Worm (Caenorhabditis elegans) whole organism, L1 larva: Measurements from ENCODE around the gene ctg-2.
A peak's percentile ranks its signal among the peaks of the same experiment; 100 is the strongest.

ENCODE experiments used
- C16A3.4 ChIP-seq: fragments of 150-350 bp; optimal IDR thresholded peaks from 2 replicates; lab custom pipeline; 2014; ENCODE audit warnings: missing biosample characterization, missing genetic modification characterization
- F16B12.6 ChIP-seq: fragments of 150-350 bp; optimal IDR thresholded peaks from 2 replicates; lab custom pipeline; 2014; ENCODE audit warnings: missing biosample characterization, missing genetic modification characterization
- ama-1 ChIP-seq: fragments of 150-350 bp; optimal IDR thresholded peaks from 2 replicates; lab custom pipeline; 2014
- blmp-1 ChIP-seq: fragments of 150-350 bp; optimal IDR thresholded peaks from 2 replicates; lab custom pipeline; 2014; ENCODE audit warnings: missing biosample characterization, missing genetic modification characterization
- ceh-63 ChIP-seq: fragments of 200-800 bp; sonication (Bioruptor generic); optimal IDR thresholded peaks from 2 replicates; lab custom pipeline; 2018; ENCODE audit warnings: mild to moderate bottlenecking, missing genetic modification characterization, missing compliant biosample characterization
- ceh-82 ChIP-seq, 3 experiments: fragments of 150-350 bp in 1 of 3; sonication (generic microtip) in 2 of 3; optimal IDR thresholded peaks; 2 replicates each; lab custom pipeline; 2014 to 2017; ENCODE audit warnings: missing biosample characterization in 3 of 3, missing genetic modification characterization in 3 of 3
- ceh-88 ChIP-seq: fragments of 200-800 bp; sonication (Bioruptor generic); IDR thresholded peaks from 2 replicates; pipeline ENCODE4 v1.3.6; 2022; ENCODE audit warnings: missing genetic modification characterization, missing compliant biosample characterization
- ces-1 ChIP-seq: fragments of 150-350 bp; optimal IDR thresholded peaks from 2 replicates; lab custom pipeline; 2014; ENCODE audit warnings: missing biosample characterization, missing genetic modification reagents, missing genetic modification characterization
- efl-3 ChIP-seq: fragments of 200-800 bp; sonication (Bioruptor generic); optimal IDR thresholded peaks from 2 replicates; lab custom pipeline; 2018; ENCODE audit warnings: mild to moderate bottlenecking, missing genetic modification characterization, missing compliant biosample characterization
- elt-2 ChIP-seq: sonication (generic microtip); optimal IDR thresholded peaks from 2 replicates; lab custom pipeline; 2016; ENCODE audit warnings: missing genetic modification characterization, mild to moderate bottlenecking, inconsistent platforms, missing compliant biosample characterization, missing genetic modification reagents
- ets-5 ChIP-seq: fragments of 200-800 bp; sonication (Bioruptor generic); IDR thresholded peaks from 2 replicates; pipeline ENCODE4 v1.3.6; 2022; ENCODE audit warnings: missing genetic modification characterization, missing compliant biosample characterization
- grh-1 ChIP-seq: fragments of 200-800 bp; sonication (Bioruptor generic); IDR thresholded peaks from 2 replicates; pipeline ENCODE4 v1.3.6; 2022; ENCODE audit warnings: missing genetic modification reagents, missing genetic modification characterization, missing compliant biosample characterization
- hlh-4 ChIP-seq: sonication (generic microtip); optimal IDR thresholded peaks from 2 replicates; lab custom pipeline; 2016; ENCODE audit warnings: mild to moderate bottlenecking, missing genetic modification characterization, missing compliant biosample characterization
- jun-1 ChIP-seq: fragments of 150-350 bp; optimal IDR thresholded peaks from 2 replicates; lab custom pipeline; 2014; ENCODE audit warnings: missing biosample characterization, missing genetic modification reagents, missing genetic modification characterization
- lin-14 ChIP-seq: fragments of 200-800 bp; sonication (Bioruptor generic); optimal IDR thresholded peaks from 2 replicates; lab custom pipeline; 2018; ENCODE audit warnings: mild to moderate bottlenecking, missing genetic modification characterization, moderate library complexity, missing compliant biosample characterization
- lin-39 ChIP-seq: fragments of 150-350 bp; optimal IDR thresholded peaks from 2 replicates; lab custom pipeline; 2014; ENCODE audit warnings: missing biosample characterization, missing genetic modification reagents, missing genetic modification characterization
- lir-3 ChIP-seq: sonication (generic microtip); optimal IDR thresholded peaks from 2 replicates; lab custom pipeline; 2016; ENCODE audit warnings: mild to moderate bottlenecking, missing genetic modification characterization, moderate library complexity, missing compliant biosample characterization; ENCODE audit not compliant: poor library complexity
- lsy-2 ChIP-seq, 2 experiments: fragments of 150-350 bp; optimal IDR thresholded peaks; 2 replicates each; lab custom pipeline; 2014; ENCODE audit warnings: missing biosample characterization in 2 of 2, missing genetic modification characterization in 2 of 2
- mab-9 ChIP-seq: fragments of 200-800 bp; sonication (Bioruptor generic); IDR thresholded peaks from 2 replicates; pipeline ENCODE4 v1.3.6; 2022; ENCODE audit warnings: missing genetic modification reagents, missing genetic modification characterization, missing compliant biosample characterization
- mdl-1 ChIP-seq, 2 experiments: fragments of 150-350 bp; optimal IDR thresholded peaks; 2 replicates each; lab custom pipeline; 2014 to 2017; ENCODE audit warnings: missing biosample characterization in 2 of 2, missing genetic modification characterization in 2 of 2, inconsistent platforms in 1 of 2
- nhr-19 ChIP-seq: fragments of 200-800 bp; sonication (Bioruptor generic); conservative IDR thresholded peaks from 2 replicates; pipeline ENCODE4 v1.3.6; 2022; ENCODE audit warnings: missing genetic modification characterization, missing compliant biosample characterization
- nhr-20 ChIP-seq: sonication (generic microtip); optimal IDR thresholded peaks from 2 replicates; lab custom pipeline; 2016; ENCODE audit warnings: mild to moderate bottlenecking, missing genetic modification characterization, missing compliant biosample characterization
- nhr-237 ChIP-seq: fragments of 150-350 bp; optimal IDR thresholded peaks from 2 replicates; lab custom pipeline; 2014; ENCODE audit warnings: missing biosample characterization, missing genetic modification characterization
- nhr-47 ChIP-seq: sonication (generic microtip); optimal IDR thresholded peaks from 2 replicates; lab custom pipeline; 2016; ENCODE audit warnings: mild to moderate bottlenecking, missing genetic modification characterization, moderate library complexity, missing compliant biosample characterization
- nhr-71 ChIP-seq: sonication (generic microtip); optimal IDR thresholded peaks from 2 replicates; lab custom pipeline; 2016; ENCODE audit warnings: mild to moderate bottlenecking, missing genetic modification characterization, moderate library complexity, missing compliant biosample characterization
- nhr-77 ChIP-seq: fragments of 150-350 bp; optimal IDR thresholded peaks from 2 replicates; lab custom pipeline; 2014; ENCODE audit warnings: missing biosample characterization, missing genetic modification characterization
- nhr-85 ChIP-seq: sonication (generic microtip); peaks from one replicate; lab custom pipeline; 2016; ENCODE audit warnings: missing genetic modification characterization, inconsistent platforms, missing compliant biosample characterization
- nhr-90 ChIP-seq: sonication (generic microtip); optimal IDR thresholded peaks from 2 replicates; lab custom pipeline; 2016; ENCODE audit warnings: mild to moderate bottlenecking, missing genetic modification characterization, missing compliant biosample characterization; ENCODE audit not compliant: poor library complexity
- skn-1 ChIP-seq: fragments of 150-350 bp; optimal IDR thresholded peaks from 2 replicates; lab custom pipeline; 2014; ENCODE audit warnings: missing biosample characterization, missing genetic modification characterization
- snu-23 ChIP-seq: sonication (generic microtip); optimal IDR thresholded peaks from 2 replicates; lab custom pipeline; 2016; ENCODE audit warnings: missing genetic modification characterization, missing compliant biosample characterization
- sox-4 ChIP-seq: sonication (generic microtip); optimal IDR thresholded peaks from 2 replicates; lab custom pipeline; 2016; ENCODE audit warnings: missing genetic modification characterization, missing compliant biosample characterization
- sup-37 ChIP-seq: fragments of 200-800 bp; sonication (Bioruptor generic); optimal IDR thresholded peaks from 2 replicates; lab custom pipeline; 2018; ENCODE audit warnings: mild to moderate bottlenecking, missing genetic modification characterization, missing compliant biosample characterization
- swsn-7 ChIP-seq: sonication (generic microtip); optimal IDR thresholded peaks from 2 replicates; lab custom pipeline; 2016; ENCODE audit warnings: missing genetic modification characterization, missing compliant biosample characterization
- unc-130 ChIP-seq: fragments of 150-350 bp; optimal IDR thresholded peaks from 2 replicates; lab custom pipeline; 2017; ENCODE audit warnings: missing biosample characterization, missing genetic modification characterization, inconsistent platforms
- unc-86 ChIP-seq: sonication (generic microtip); optimal IDR thresholded peaks from 2 replicates; lab custom pipeline; 2016; ENCODE audit warnings: missing genetic modification characterization, missing compliant biosample characterization
- unc-98 ChIP-seq: fragments of 200-800 bp; sonication (Bioruptor generic); IDR thresholded peaks from 2 replicates; pipeline ENCODE4 v1.3.6; 2022; ENCODE audit warnings: missing genetic modification characterization, missing compliant biosample characterization
- vab-15 ChIP-seq: sonication (generic microtip); optimal IDR thresholded peaks from 2 replicates; lab custom pipeline; 2017; ENCODE audit warnings: missing genotype, mild to moderate bottlenecking, missing genetic modification characterization, missing compliant biosample characterization
- xbp-1 ChIP-seq: sonication (generic microtip); optimal IDR thresholded peaks from 2 replicates; lab custom pipeline; 2016; ENCODE audit warnings: missing genetic modification characterization, missing compliant biosample characterization
- zag-1 ChIP-seq: fragments of 150-350 bp; optimal IDR thresholded peaks from 2 replicates; lab custom pipeline; 2014; ENCODE audit warnings: missing biosample characterization, missing genetic modification characterization
- zip-4 ChIP-seq: fragments of 200-800 bp; sonication (Bioruptor generic); optimal IDR thresholded peaks from 2 replicates; lab custom pipeline; 2018; ENCODE audit warnings: mild to moderate bottlenecking, missing genetic modification characterization, moderate library complexity, missing compliant biosample characterization
- ztf-11 ChIP-seq, 2 experiments: sonication (generic microtip); optimal IDR thresholded peaks; 2 replicates each; lab custom pipeline; 2016 to 2017; ENCODE audit warnings: missing genetic modification characterization in 2 of 2, missing biosample characterization in 1 of 2, missing compliant biosample characterization in 1 of 2

Gene ctg-2

ce11 chrII:8499021-8499420 is 15.8 kb upstream of the ctg-2 start (continued):
- TF ChIP-seq nhr-20 (tag; lab: Kevin White, UChicago), result peak; percentile 31
- no peak for TF ChIP-seq elt-2 (tag; lab: Kevin White, UChicago)
- TF ChIP-seq unc-130, result peak; percentile 40
- TF ChIP-seq unc-98 (GFP tag; lab: Robert Waterston, UW), result no peak
- no peak for TF ChIP-seq ets-5 (GFP tag; lab: Robert Waterston, UW)
- peak; percentile 41 for TF ChIP-seq nhr-19 (GFP tag; lab: Robert Waterston, UW)
- TF ChIP-seq swsn-7 (tag; lab: Kevin White, UChicago), result no peak
- TF ChIP-seq lin-14, result peak; percentile 78
- no peak for TF ChIP-seq zip-4 (GFP tag; lab: Kevin White, UChicago)
- TF ChIP-seq nhr-47 (tag; lab: Kevin White, UChicago), result peak; percentile 0
- TF ChIP-seq ces-1, result no peak

ce11 chrII:8504074-8504724 is 10.7 kb upstream of the ctg-2 start:
- TF ChIP-seq lin-14 (peak; percentile 58), ceh-88 (GFP tag; lab: Robert Waterston, UW) (no peak), lsy-2 (tag; optimal IDR thresholded peaks at IDR 0.05; lab: Kevin White, UChicago) (peak in 1 of 2 experiments; percentile 13), nhr-71 (tag; lab: Kevin White, UChicago) (peak; percentile 23)

ce11 chrII:8506759-8507158 is 8.1 kb upstream of the ctg-2 start:
- TF ChIP-seq mab-9 (no peak), elt-2 (tag; lab: Kevin White, UChicago) (peak; percentile 14), snu-23 (no peak), efl-3 (no peak), nhr-77 (no peak)

ce11 chrII:8508956-8509355 is 5.9 kb upstream of the ctg-2 start, which contains the start of gene T13H5.1:
TSS of gene T13H5.1 (minus strand) at chrII:8509056.
- TF ChIP-seq ceh-88 (GFP tag; lab: Robert Waterston, UW), result no peak
- no peak for TF ChIP-seq blmp-1 (tag; lab: Kevin White, UChicago)

ce11 chrII:8515521-8515920 is 667 bp downstream of the ctg-2 start:
- TF ChIP-seq nhr-47 (tag; lab: Kevin White, UChicago) (no peak), elt-2 (tag; lab: Kevin White, UChicago) (peak; percentile 37), snu-23 (no peak), grh-1 (GFP tag; lab: Robert Waterston, UW) (no peak), nhr-237 (tag; lab: Kevin White, UChicago) (no peak), unc-86 (tag; lab: Kevin White, UChicago) (no peak), ets-5 (GFP tag; lab: Robert Waterston, UW) (no peak), zip-4 (GFP tag; lab: Kevin White, UChicago) (no peak)

- TF ChIP-seq hlh-4 (tag; lab: Kevin White, UChicago) (no peak), lin-39 (tag; lab: Kevin White, UChicago) (no peak), ceh-88 (GFP tag; lab: Robert Waterston, UW) (no peak), ceh-82 (tag; optimal IDR thresholded peaks at IDR 0.05; lab: Kevin White, UChicago) (peak; percentile 0 to 76 (median 30)), F16B12.6 (peak; percentile 65), nhr-237 (tag; lab: Kevin White, UChicago) (no peak), jun-1 (no peak), xbp-1 (tag; lab: Kevin White, UChicago) (peak; percentile 61), lsy-2 (tag; optimal IDR thresholded peaks at IDR 0.05; lab: Kevin White, UChicago) (peak; percentile 72 to 94), unc-98 (GFP tag; lab: Robert Waterston, UW) (no peak), vab-15 (tag; lab: Kevin White, UChicago) (no peak), mdl-1 (tag; optimal IDR thresholded peaks at IDR 0.05; lab: Kevin White, UChicago) (no peak), skn-1 (tag; lab: Kevin White, UChicago) (peak; percentile 25), ceh-63 (GFP tag; lab: Kevin White, UChicago) (no peak), ztf-11 (tag; optimal IDR thresholded peaks at IDR 0.05; lab: Kevin White, UChicago) (peak in 1 of 2 experiments; percentile 33), nhr-90 (tag; lab: Kevin White, UChicago) (peak; percentile 55), lir-3 (tag; lab: Kevin White, UChicago) (peak; percentile 85), ama-1 (no peak), zip-4 (GFP tag; lab: Kevin White, UChicago) (no peak), sup-37 (GFP tag; lab: Kevin White, UChicago) (no peak), nhr-85 (tag; lab: Kevin White, UChicago) (peak; percentile 78), zag-1 (no peak), sox-4 (tag; lab: Kevin White, UChicago) (peak; percentile 30), C16A3.4 (peak; percentile 81)
These were observed 1.9 kb downstream of the ctg-2 start, which contains the start of gene rnh-2 for ce11 chrII:8516783-8517182. TSS of gene rnh-2 (plus strand) at chrII:8517150.
